Worm (Caenorhabditis elegans) whole organism, dauer: Measurements from ENCODE around the gene pps-1.

Experiments used
- unc-62 ChIP-seq: sonication (generic microtip); optimal IDR thresholded peaks from 2 replicates; lab custom pipeline; 2017; ENCODE audit warnings: missing biosample characterization, missing genetic modification reagents, missing genetic modification characterization

The pps-1 gene

DNA sequence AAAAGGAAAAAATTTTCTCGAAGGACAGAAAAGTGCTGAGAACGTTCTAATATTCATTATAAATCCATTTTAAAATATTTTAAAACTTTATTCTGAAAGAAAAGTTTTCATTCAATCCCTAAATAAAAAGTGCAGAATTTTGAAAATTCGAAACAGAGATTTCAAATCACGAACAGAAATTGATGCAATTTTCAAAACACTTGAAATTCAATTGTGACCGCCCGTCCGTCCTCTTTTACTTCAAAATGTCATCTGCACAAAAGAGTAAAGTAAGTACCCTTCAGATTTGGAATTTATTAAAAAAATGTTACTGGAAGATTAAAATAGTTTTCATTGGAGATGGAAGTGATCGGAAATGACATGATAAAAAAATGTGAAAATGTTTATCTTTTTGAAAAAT is 26.7 kb downstream of the pps-1 start:
- no peak for TF ChIP-seq unc-62 (GFP tag; lab: Kevin White, UChicago)

DNA sequence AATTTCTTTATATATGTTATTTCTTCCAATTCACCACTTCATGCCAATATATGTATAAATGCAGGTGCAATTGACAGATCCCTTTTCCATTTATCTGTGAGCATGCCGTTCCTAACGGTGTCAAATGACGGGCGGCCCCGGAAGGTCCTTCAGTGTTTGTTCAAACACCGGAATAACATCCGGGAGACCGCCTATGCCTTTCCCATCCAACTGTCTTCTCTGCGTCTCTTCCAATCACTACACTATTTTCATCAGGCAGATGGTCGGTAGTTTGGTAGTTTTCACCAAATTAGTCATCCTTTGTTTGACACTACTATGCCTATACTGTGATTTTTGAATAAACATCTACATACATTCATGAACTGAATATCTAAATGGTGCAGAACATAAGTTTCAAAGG is 28.8 kb downstream of the pps-1 start:
- TF ChIP-seq unc-62 (GFP tag; lab: Kevin White, UChicago): no peak

DNA sequence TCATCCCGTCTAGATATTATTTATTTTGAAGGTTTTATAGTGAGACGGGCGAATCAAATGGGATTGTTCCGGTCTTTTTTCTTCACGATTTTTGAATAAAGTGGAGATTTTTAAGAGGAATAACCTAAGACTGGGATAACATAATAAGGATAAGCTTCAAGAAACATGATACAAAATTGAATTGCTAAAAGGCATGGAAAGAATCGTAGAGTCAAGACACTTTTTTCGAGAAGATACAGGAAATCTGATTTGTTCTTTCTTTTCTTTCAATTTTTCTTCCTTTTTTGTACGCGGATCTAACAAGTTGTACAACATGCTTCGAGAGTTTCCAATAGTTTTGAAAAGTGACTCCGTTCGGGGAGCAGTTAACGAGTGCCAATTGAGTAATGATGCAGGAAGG is 29.7 kb downstream of the pps-1 start:
- TF ChIP-seq unc-62 (GFP tag; lab: Kevin White, UChicago): no peak

DNA sequence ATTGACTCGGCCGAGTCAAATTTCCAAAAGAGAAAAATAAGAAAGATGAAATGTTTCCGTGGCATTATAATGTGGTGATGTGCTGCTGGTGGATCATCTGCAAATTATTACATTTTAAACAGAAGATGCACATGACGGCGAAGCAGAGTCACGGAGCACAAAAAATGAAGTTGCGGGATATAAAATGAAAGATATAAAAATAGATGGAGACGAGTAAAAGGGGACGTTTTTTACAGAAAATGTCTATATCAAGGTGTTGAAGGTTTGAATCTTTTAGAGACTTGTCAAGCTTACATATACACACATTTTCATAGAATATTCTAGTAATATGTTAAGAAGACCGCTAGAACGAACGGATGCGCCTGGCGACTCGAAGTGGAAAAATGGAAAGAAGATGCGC is 32.5 kb downstream of the pps-1 start, which contains the start of gene ptrg-1:
ptrg-1 (minus strand) TSS at position 101 of the 400 bp plus-strand sequence.
- no peak for TF ChIP-seq unc-62 (GFP tag; lab: Kevin White, UChicago)

DNA sequence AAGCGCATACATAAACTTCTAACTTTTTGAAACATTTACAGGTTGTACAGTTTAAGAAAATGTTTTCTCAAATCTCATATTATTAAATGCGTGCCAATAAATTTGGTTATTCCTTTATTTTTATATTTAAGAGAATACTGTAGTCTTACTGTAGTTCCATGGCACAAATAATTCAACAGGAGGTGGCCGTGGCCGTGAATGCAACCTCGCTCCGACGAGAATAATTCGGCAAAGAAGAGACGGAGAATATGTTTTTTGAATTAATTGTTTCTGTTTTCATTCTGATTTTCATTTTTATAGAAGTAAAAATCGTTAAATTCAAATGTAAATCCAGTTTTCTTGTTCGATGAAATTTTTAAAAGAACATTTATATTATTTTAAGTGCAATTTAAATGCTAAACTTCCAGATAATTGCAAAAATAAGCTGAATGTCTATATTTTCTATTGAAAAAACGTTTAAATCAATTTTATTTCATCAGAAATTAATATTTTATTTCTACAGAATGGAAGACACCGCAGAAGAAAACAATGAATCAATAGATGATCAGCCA is 35.6 kb downstream of the pps-1 start, which contains the start of gene gon-4:
gon-4 (plus strand) TSS at position 501 of the 551 bp plus-strand sequence.
- no peak for TF ChIP-seq unc-62 (GFP tag; lab: Kevin White, UChicago)

DNA sequence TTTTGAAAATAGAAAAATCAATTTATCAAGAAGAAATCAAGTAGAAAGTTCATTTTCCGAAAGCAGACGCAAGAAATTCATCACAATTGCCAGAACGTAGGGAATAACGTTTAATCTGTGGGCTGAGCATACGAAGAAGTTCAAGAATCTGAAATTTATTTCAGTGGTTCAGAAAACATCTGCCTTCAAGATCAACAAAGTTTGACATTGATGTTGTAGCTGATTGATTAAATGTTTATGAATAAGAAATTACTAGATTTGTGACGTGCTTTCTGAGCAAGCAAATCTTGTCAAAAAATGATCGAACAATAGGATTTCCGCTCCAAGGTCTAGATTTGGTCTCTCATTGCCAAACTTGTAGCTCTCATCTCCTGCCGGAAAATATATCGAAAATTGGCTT is 44.4 kb downstream of the pps-1 start, which contains the start of gene K04D7.6:
K04D7.6 (minus strand) TSS at position 101 of the 400 bp plus-strand sequence.
- no peak for TF ChIP-seq unc-62 (GFP tag; lab: Kevin White, UChicago)
